Fruit fly (Drosophila melanogaster): Measurements from ENCODE around the gene Acp24A4.

DNA sequence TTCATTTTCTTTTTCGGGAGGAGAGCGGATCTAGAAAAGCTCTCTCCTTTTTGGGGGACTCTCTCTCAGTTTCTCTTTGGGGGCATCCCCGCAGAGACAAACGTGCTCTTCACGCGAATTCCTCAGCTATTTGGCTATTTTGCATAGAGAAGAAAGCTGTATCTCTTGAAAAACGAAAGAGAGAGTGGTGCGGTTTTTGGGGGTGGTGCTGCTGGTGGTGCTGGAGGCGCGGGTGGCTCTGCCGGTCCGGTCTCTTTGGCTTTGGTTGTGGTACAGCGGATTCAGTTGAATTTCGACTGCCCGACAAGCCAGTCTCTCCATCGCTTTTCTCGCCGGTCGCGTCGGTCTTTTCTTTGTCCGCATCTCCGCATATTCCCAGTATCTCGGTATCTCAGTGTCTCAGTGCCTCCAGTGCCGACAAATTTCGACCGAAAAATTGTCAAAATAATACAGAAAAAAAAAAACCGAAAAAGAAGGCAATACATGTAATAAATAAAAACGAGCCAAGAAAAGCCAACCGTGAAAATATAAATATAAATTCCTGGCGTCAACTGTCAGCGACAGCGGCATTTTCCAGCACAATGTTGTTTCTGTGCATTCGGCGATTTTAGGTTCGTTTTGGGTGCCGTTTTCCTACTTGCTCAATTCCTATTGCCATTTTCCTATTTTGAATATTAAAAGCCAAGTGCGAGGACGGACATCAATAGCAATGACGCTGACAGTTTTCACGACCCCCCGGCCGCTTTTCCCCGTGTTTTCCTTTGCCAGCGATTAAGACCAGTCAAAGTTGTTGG, 36.7 kb upstream of the Acp24A4 start, which contains the start of gene CG10019:
- TF ChIP-seq Rel (GFP tag; optimal IDR thresholded peaks at IDR 0.05) (no peak), Rel (tag; optimal IDR thresholded peaks at IDR 0.05) (no peak), OdsH (GFP tag; optimal IDR thresholded peaks at IDR 0.05) (no peak), lola (GFP tag; optimal IDR thresholded peaks at IDR 0.05) (no peak), h (GFP tag; optimal IDR thresholded peaks at IDR 0.05) (no peak), pan (optimal IDR thresholded peaks at IDR 0.05) (no peak), Abd-B (GFP tag; optimal IDR thresholded peaks at IDR 0.05) (no peak), usp (GFP tag; optimal IDR thresholded peaks at IDR 0.05) (no peak), Hr78 (GFP tag; optimal IDR thresholded peaks at IDR 0.05) (no peak), dsf (GFP tag; optimal IDR thresholded peaks at IDR 0.05; ENCODE audit: borderline replicate concordance) (no peak), psq (GFP tag; optimal IDR thresholded peaks at IDR 0.05) (no peak), Vsx2 (GFP tag; optimal IDR thresholded peaks at IDR 0.05; ENCODE audit: partially characterized antibody) (no peak), woc (GFP tag; optimal IDR thresholded peaks at IDR 0.05) (no peak), ey (GFP tag; optimal IDR thresholded peaks at IDR 0.05) (no peak)
